Fruit fly (Drosophila melanogaster): ENCODE data around the gene CG13124.

DNA sequence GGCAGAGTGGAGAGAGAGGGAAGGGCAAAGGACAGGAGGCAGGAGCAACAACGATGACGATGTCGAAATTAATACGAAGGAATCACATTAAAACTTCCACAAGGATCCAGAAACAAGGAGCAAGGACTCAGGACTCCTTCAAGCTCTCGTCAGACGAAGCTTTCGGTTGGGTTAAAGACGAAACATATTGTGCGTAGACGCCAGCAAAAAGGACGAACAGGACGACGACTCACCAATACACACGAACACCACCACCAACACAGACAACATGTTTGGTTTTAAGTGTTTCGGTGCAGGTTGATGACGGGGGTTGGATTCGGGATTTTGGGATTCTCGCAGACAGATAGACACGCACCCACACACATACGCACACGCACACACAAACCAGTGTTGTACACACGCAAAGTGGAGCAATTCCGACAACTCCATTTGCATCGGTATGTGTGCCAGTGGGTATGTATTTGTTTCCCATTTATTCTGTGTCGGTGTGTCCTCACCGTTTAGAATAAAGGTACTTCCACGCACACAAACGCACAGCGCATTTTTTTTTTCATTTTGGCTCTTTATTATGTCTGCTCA lies 26.0 kb downstream of the CG13124 start:
- TF ChIP-seq insv (optimal IDR thresholded peaks at IDR 0.05) (no peak), psq (optimal IDR thresholded peaks at IDR 0.05) (no peak), Myc (optimal IDR thresholded peaks at IDR 0.05) (no peak), ttk (optimal IDR thresholded peaks at IDR 0.05) (no peak), h (optimal IDR thresholded peaks at IDR 0.05) (no peak)

Measured in Kc167 (cell line).